Fruit fly (Drosophila melanogaster) whole organism: Measurements from ENCODE around the gene IntS11.

Experiments used
- CG8478 ChIP-seq: fragments of >200 bp; optimal IDR thresholded peaks from 2 replicates; lab custom pipeline; 2018; ENCODE audit warnings: inconsistent platforms
- Dll ChIP-seq: fragments of >200 bp; optimal IDR thresholded peaks from 2 replicates; lab custom pipeline; 2017
- usp ChIP-seq: fragments of >200 bp; optimal IDR thresholded peaks from 2 replicates; lab custom pipeline; 2017; ENCODE audit warnings: missing biosample characterization, missing genetic modification characterization, mixed read lengths

- TF ChIP-seq usp (GFP tag; lab: Kevin White, UChicago) = no peak
- peak; percentile 88 for TF ChIP-seq Dll (lab: Kevin White, UChicago)
- TF ChIP-seq CG8478 = peak; percentile 82
Measured at dm6 chr3R:29772795-29773331, 27.7 kb downstream of the IntS11 start.
